Fruit fly (Drosophila melanogaster) whole organism, pupa: ENCODE measurements around the gene mei-41.

Source experiments
- CG10348 ChIP-seq: fragments of 200-800 bp; sonication (Bioruptor generic); IDR thresholded peaks from 2 replicates; pipeline ENCODE4 v1.3.6; 2022; ENCODE audit warnings: missing biosample characterization, missing genetic modification characterization
- CG12605 ChIP-seq: fragments of 200-800 bp; sonication (Bioruptor generic); IDR thresholded peaks from 2 replicates; pipeline ENCODE4 v1.3.6; 2022; ENCODE audit warnings: missing biosample characterization, missing genetic modification characterization
- CG13204 ChIP-seq: fragments of 200-800 bp; sonication (Bioruptor generic); optimal IDR thresholded peaks from 2 replicates; lab custom pipeline; 2018; ENCODE audit warnings: missing biosample characterization, mild to moderate bottlenecking, missing genetic modification characterization, moderate library complexity
- CG14655 ChIP-seq: fragments of 200-800 bp; sonication (Bioruptor generic); optimal IDR thresholded peaks from 3 replicates; lab custom pipeline; 2017; ENCODE audit warnings: mild to moderate bottlenecking, missing biosample characterization, missing genetic modification reagents, missing genetic modification characterization
- CG15710 ChIP-seq: fragments of 200-800 bp; sonication (Bioruptor generic); optimal IDR thresholded peaks from 2 replicates; lab custom pipeline; 2018; ENCODE audit warnings: missing biosample characterization, mild to moderate bottlenecking, missing genetic modification characterization, moderate library complexity
- CG17806 ChIP-seq: fragments of 200-800 bp; sonication (Bioruptor generic); optimal IDR thresholded peaks from 2 replicates; lab custom pipeline; 2018; ENCODE audit warnings: missing biosample characterization, mild to moderate bottlenecking, missing genetic modification characterization, moderate library complexity
- CG32121 ChIP-seq: fragments of 200-800 bp; sonication (Bioruptor generic); IDR thresholded peaks from 2 replicates; pipeline ENCODE4 v1.3.6; 2022; ENCODE audit warnings: missing biosample characterization, missing genetic modification characterization
- CG34367 ChIP-seq: fragments of 200-800 bp; sonication (Bioruptor generic); optimal IDR thresholded peaks from 2 replicates; lab custom pipeline; 2018; ENCODE audit warnings: missing biosample characterization, mild to moderate bottlenecking, missing genetic modification characterization
- CG4496 ChIP-seq: fragments of 200-800 bp; sonication (Bioruptor generic); IDR thresholded peaks from 3 replicates; pipeline ENCODE4 v1.3.6; 2022; ENCODE audit warnings: missing biosample characterization, missing genetic modification characterization
- CG8159 ChIP-seq: fragments of 200-800 bp; sonication (Bioruptor generic); optimal IDR thresholded peaks from 3 replicates; lab custom pipeline; 2018; ENCODE audit warnings: missing biosample characterization, mild to moderate bottlenecking, missing genetic modification characterization, moderate library complexity
- CG8301 ChIP-seq: fragments of 200-800 bp; sonication (Bioruptor generic); optimal IDR thresholded peaks from 2 replicates; lab custom pipeline; 2018; ENCODE audit warnings: missing biosample characterization, mild to moderate bottlenecking, missing genetic modification characterization
- CG9948 ChIP-seq: fragments of 200-800 bp; sonication (Bioruptor generic); optimal IDR thresholded peaks from 2 replicates; lab custom pipeline; 2018; ENCODE audit warnings: missing biosample characterization, mild to moderate bottlenecking, missing genetic modification characterization, moderate library complexity
- D1 ChIP-seq: fragments of 200-800 bp; sonication (Bioruptor generic); optimal IDR thresholded peaks from 2 replicates; lab custom pipeline; 2018; ENCODE audit warnings: missing biosample characterization, mild to moderate bottlenecking, missing genetic modification characterization, moderate library complexity
- EcR ChIP-seq: fragments of 200-800 bp; sonication (Bioruptor generic); optimal IDR thresholded peaks from 3 replicates; lab custom pipeline; 2019; ENCODE audit warnings: missing biosample characterization, missing genetic modification characterization, mild to moderate bottlenecking, moderate library complexity, missing genetic modification reagents
- Ets98B ChIP-seq: fragments of 200-800 bp; sonication (Bioruptor generic); IDR thresholded peaks from 2 replicates; pipeline ENCODE4 v1.3.6; 2022; ENCODE audit warnings: missing biosample characterization, missing genetic modification characterization
- Pif1A ChIP-seq: fragments of 200-800 bp; sonication (Bioruptor generic); optimal IDR thresholded peaks from 3 replicates; lab custom pipeline; 2016; ENCODE audit warnings: missing biosample characterization, missing genetic modification characterization
- Pif1B ChIP-seq: fragments of 200-800 bp; sonication (Bioruptor generic); optimal IDR thresholded peaks from 3 replicates; lab custom pipeline; 2016; ENCODE audit warnings: missing biosample characterization, missing genetic modification characterization
- Snoo ChIP-seq: fragments of 200-800 bp; sonication (Bioruptor generic); optimal IDR thresholded peaks from 3 replicates; lab custom pipeline; 2017; ENCODE audit warnings: missing biosample characterization, mild to moderate bottlenecking, missing genetic modification characterization, inconsistent platforms
- fd96Ca ChIP-seq: fragments of 200-800 bp; sonication (Bioruptor generic); IDR thresholded peaks from 3 replicates; pipeline ENCODE4 v1.3.6; 2022; ENCODE audit warnings: missing biosample characterization, missing genetic modification characterization
- gl ChIP-seq: fragments of 200-800 bp; sonication (Bioruptor generic); optimal IDR thresholded peaks from 2 replicates; lab custom pipeline; 2018; ENCODE audit warnings: missing biosample characterization, mild to moderate bottlenecking, missing genetic modification characterization
- rn ChIP-seq: fragments of 200-800 bp; sonication (Bioruptor generic); IDR thresholded peaks from 2 replicates; pipeline ENCODE4 v1.3.6; 2022; ENCODE audit warnings: missing biosample characterization, missing genetic modification characterization

The mei-41 gene

DNA sequence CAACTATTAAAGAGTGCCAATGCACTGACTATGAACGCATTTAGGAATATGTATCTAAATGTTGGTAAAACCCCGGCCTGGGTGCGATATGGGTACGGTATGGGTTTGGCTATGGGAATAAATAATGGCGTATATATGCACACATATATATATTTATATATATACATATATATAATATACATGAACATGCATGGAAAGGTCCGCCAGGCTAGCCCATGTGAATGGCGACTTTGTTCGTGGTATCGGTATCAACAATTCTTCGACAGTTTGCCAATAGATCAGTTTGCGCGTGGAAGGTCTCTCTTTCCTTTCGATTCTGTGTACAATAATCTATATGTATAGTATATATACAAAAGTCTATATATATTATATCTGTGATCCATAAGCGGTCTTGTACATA, 13.7 kb downstream of the mei-41 start, which contains the start of gene CG4301:
Gene CG4301 (plus strand): TSS at position 301 of the 400 bp plus-strand sequence.
- TF ChIP-seq Pif1A (GFP tag; lab: Kevin White, UChicago) (no peak), CG32121 (GFP tag; lab: Robert Waterston, UW) (no peak), CG10348 (GFP tag; lab: Robert Waterston, UW) (no peak), CG14655 (no peak), D1 (tag; lab: Kevin White, UChicago) (no peak), CG12605 (GFP tag; lab: Robert Waterston, UW) (no peak), CG4496 (GFP tag; lab: Robert Waterston, UW) (no peak), CG15710 (tag; lab: Kevin White, UChicago) (no peak), Pif1B (GFP tag; lab: Kevin White, UChicago) (no peak), CG8301 (tag; lab: Kevin White, UChicago) (no peak), fd96Ca (GFP tag; lab: Robert Waterston, UW) (no peak), rn (no peak)

DNA sequence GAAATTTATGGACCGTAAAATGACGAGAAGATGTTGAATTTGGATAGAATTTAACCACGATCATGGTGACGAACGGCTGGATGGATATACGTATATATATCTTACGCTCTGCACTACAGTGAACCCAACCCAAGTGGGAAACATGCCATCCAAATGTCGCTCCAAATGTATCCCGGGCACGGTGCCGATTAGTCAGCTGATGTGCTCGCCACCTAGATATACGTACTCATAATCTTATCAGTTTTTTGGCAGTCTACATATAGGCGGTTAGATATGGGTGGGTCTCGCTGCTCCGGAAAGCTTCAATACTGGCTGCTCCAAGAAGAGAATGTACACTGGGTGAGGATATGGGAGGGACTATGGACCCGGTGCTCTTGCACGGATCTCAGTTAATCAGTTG, 14.6 kb downstream of the mei-41 start:
- TF ChIP-seq Ets98B (GFP tag; lab: Robert Waterston, UW) (no peak), CG10348 (GFP tag; lab: Robert Waterston, UW) (no peak), gl (tag; lab: Kevin White, UChicago) (no peak), D1 (tag; lab: Kevin White, UChicago) (no peak), CG9948 (tag; lab: Kevin White, UChicago) (no peak), CG8159 (no peak), CG32121 (GFP tag; lab: Robert Waterston, UW) (no peak), Pif1A (GFP tag; lab: Kevin White, UChicago) (no peak)

DNA sequence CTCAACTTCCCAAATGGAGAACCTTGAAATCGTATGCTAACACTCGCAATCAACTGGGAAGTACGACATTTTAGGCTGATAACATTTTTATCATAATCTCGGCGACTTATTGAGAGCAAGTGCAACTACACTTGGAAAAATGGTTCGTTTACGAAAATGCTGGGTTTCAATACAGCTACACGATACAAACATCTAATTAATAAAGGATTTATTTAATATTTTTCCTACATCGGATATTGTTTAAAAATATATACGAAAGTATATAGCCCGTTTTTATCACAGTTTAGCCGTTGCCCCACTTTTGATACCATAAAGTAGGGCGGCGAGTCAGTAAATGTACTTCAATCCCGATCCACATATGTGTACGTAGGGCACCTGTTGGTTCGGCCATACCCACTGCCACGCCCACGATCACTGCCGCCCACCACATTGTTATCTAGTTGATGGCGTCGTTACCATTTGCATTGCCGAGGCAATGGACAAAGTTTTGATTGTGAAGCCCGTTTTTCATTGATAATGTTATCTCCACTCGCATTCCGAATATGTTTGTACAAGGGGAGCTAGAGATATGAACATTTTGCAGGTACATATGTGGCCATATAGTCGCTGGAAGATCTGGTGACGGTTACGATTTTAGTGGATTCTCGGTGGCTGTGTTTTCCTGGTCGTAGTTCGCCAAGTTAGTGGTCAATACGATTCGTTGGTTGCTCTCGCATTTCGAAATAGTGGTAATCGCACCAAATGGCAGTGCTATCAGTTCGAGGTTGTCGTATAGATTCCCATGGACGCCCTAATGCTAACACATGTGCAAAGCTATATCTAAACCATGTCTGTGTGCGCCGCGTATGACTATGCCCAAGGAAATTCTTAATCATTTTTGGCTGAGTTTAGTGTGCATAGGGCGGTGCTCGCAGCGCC, 23.2 kb downstream of the mei-41 start, which contains the start of gene Traf-like:
Gene Traf-like (plus strand): TSS at position 596 of the 918 bp plus-strand sequence.
- TF ChIP-seq EcR (GFP tag; lab: Kevin White, UChicago), result peak; percentile 5
- TF ChIP-seq fd96Ca (GFP tag; lab: Robert Waterston, UW), result no peak
- no peak for TF ChIP-seq Snoo (tag; lab: Kevin White, UChicago)
- TF ChIP-seq CG15710 (tag; lab: Kevin White, UChicago), result no peak
- no peak for TF ChIP-seq CG8159
- TF ChIP-seq Pif1B (GFP tag; lab: Kevin White, UChicago), result peak; percentile 5

DNA sequence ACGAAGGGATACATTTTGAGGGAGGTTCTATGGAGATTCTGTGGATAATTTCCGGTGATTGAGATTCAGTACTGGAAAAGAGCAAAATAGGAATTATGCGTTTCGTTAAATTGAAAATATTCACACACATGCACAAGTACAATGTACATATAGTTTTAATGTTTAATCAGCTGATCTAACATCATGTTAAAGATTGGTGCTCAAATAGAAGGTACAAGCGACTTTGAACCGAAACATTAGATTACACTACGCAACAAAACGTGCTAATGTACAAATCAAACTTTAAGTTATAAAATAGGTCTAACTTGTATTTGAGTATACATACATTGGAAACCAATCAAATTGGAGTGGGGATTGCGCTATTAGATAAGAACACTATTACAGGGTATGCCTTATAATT, 28.6 kb downstream of the mei-41 start:
- TF ChIP-seq Ets98B (GFP tag; lab: Robert Waterston, UW), result no peak
- TF ChIP-seq, all 21 proteins: peak for 0

DNA sequence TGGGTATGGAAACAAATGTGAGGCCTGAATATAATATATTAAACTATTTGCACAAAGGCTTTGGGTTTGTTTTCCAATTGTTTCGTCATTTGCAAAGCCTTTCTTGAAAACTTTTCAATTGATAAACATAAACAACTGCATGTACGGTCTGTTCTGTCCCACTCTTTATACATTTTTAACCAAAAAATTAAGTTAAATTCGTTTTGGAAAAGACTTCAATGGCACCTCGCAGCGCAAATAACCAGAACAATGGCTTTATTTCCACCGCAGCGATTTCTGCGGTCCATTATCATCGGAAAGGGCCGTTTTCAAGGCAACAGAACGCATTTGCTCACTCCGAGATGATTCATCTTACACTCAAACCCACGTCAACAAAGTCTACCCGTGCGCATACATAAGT, 29.4 kb downstream of the mei-41 start:
- TF ChIP-seq Pif1B (GFP tag; lab: Kevin White, UChicago), result no peak
- peak; percentile 56 for TF ChIP-seq EcR (GFP tag; lab: Kevin White, UChicago)

DNA sequence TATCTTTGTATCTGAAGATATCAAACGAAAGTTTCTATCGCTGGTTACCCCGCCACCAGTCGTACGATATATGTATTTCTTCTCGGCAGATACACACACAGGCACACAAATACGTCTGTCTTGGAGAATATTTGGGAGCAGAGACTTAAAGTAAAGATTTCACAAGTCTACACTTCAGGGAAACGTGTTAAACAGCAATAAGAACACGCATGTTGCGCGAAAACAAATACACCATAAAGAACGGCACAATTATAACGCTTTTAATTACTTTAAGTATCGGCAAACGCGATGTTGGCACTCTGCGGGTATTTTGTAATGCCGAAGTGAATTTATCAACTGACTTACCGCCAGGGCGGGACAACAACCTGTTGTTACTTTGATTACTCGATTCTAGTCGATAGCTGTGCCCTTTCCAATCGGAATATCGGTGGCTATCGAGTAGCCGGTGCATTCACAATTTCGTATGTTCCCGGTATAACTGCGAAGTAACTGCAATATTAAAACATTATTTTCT, 30.5 kb downstream of the mei-41 start, which contains the start of gene AnxB11:
Gene AnxB11 (minus strand): TSS at position 367 of the 514 bp plus-strand sequence.
- TF ChIP-seq CG8159, result no peak
- no peak for TF ChIP-seq CG15710 (tag; lab: Kevin White, UChicago)
- TF ChIP-seq Snoo (tag; lab: Kevin White, UChicago), result no peak
- no peak for TF ChIP-seq gl (tag; lab: Kevin White, UChicago)
- 0 out of 2 replicates have a peak, but pooled peaks have one; percentile 3 for TF ChIP-seq CG12605 (GFP tag; lab: Robert Waterston, UW)

DNA sequence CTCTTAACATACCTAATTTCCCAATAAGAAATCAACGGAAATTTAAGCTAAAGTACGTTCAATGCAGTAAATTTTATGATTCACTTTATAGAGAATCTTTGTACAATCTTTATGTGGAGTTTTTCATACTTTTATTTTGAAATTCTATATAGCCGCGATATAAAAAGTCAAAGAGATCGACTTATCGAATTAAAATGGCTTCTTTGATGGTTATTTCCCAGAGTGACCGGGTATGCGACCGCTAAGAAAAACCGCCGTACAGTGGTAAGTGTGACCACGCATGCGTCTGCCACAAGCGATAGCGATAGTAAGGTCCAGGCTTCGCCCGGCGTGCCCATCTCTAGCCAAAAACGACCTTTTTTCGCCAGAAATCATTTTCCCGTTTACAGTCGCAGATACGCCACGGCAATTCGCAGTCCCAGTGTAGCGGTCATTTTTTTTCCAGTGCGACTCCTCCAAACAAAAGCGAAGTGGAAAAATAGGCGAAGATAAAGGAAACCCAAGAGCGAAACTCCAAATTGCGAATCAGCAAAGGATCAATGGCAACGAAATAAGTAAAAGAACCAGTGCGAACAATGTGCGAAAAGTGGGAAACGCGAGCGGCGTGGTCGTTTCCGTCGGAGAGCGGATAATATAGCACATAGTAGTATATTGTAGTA, 31.1 kb downstream of the mei-41 start, which contains the start of gene hang:
Gene hang (plus strand): TSS at position 366 of the 659 bp plus-strand sequence.
- TF ChIP-seq Pif1B (GFP tag; lab: Kevin White, UChicago) (peak; percentile 23), CG17806 (tag; lab: Kevin White, UChicago) (no peak), D1 (tag; lab: Kevin White, UChicago) (no peak), fd96Ca (GFP tag; lab: Robert Waterston, UW) (0 out of 3 replicates have a peak, but pooled peaks have one; percentile 35), CG15710 (tag; lab: Kevin White, UChicago) (no peak), CG9948 (tag; lab: Kevin White, UChicago) (no peak), Snoo (tag; lab: Kevin White, UChicago) (peak; percentile 2), CG13204 (GFP tag; lab: Kevin White, UChicago) (no peak), CG10348 (GFP tag; lab: Robert Waterston, UW) (no peak), CG4496 (GFP tag; lab: Robert Waterston, UW) (peak; percentile 70), CG8301 (tag; lab: Kevin White, UChicago) (no peak), CG14655 (no peak), Ets98B (GFP tag; lab: Robert Waterston, UW) (peak; percentile 4; the same call in 1 of the 2 replicates), CG8159 (peak; percentile 8), gl (tag; lab: Kevin White, UChicago) (no peak), EcR (GFP tag; lab: Kevin White, UChicago) (peak; percentile 17), Pif1A (GFP tag; lab: Kevin White, UChicago) (peak; percentile 26), CG12605 (GFP tag; lab: Robert Waterston, UW) (no peak), CG34367 (tag; lab: Kevin White, UChicago) (no peak), CG32121 (GFP tag; lab: Robert Waterston, UW) (no peak), rn (no peak)
